Worm (Caenorhabditis elegans): ENCODE measurements around the gene F46B6.4.

F46B6.4 gene

ce11 chrV:9779418-9779817, at the start of gene F46B6.4:
Gene F46B6.4 (minus strand): TSS chrV:9779518.
- TF ChIP-seq nhr-76 (tag; optimal IDR thresholded peaks at IDR 0.05) = no peak
- no peak for TF ChIP-seq elt-1 (tag; optimal IDR thresholded peaks at IDR 0.05; ENCODE audit: borderline replicate concordance, insufficient read depth)
- TF ChIP-seq nhr-12 (tag; optimal IDR thresholded peaks at IDR 0.05) = no peak
- TF ChIP-seq bed-3 (GFP tag; optimal IDR thresholded peaks at IDR 0.05) = no peak
- no peak for TF ChIP-seq lin-32 (GFP tag; optimal IDR thresholded peaks at IDR 0.05)
- no peak for TF ChIP-seq ceh-39 (tag; optimal IDR thresholded peaks at IDR 0.05)
- no peak for TF ChIP-seq mep-1 (tag; optimal IDR thresholded peaks at IDR 0.05)
- no peak for TF ChIP-seq zip-8 (tag; optimal IDR thresholded peaks at IDR 0.05)
- no peak for TF ChIP-seq unc-39 (tag; optimal IDR thresholded peaks at IDR 0.05)
- TF ChIP-seq ceh-43 (GFP tag; optimal IDR thresholded peaks at IDR 0.05) = no peak
- no peak for TF ChIP-seq ham-2 (GFP tag; optimal IDR thresholded peaks at IDR 0.05)
- TF ChIP-seq blmp-1 (tag; optimal IDR thresholded peaks at IDR 0.05) = no peak
- no peak for TF ChIP-seq M03D4.4 (tag; optimal IDR thresholded peaks at IDR 0.05)

- TF ChIP-seq drap-1 (GFP tag; optimal IDR thresholded peaks at IDR 0.05) = no peak
- TF ChIP-seq elt-3 (tag; optimal IDR thresholded peaks at IDR 0.05) = no peak
- TF ChIP-seq tbx-8 (GFP tag; optimal IDR thresholded peaks at IDR 0.05) = no peak
- TF ChIP-seq ceh-39 (tag; optimal IDR thresholded peaks at IDR 0.05) = no peak
- no peak for TF ChIP-seq elt-1 (tag; optimal IDR thresholded peaks at IDR 0.05; ENCODE audit: borderline replicate concordance, insufficient read depth)
- TF ChIP-seq bed-3 (GFP tag; optimal IDR thresholded peaks at IDR 0.05) = no peak
- no peak for TF ChIP-seq ham-2 (GFP tag; optimal IDR thresholded peaks at IDR 0.05)
- no peak for TF ChIP-seq ztf-11 (tag; optimal IDR thresholded peaks at IDR 0.05)
- no peak for TF ChIP-seq mep-1 (tag; optimal IDR thresholded peaks at IDR 0.05)
- TF ChIP-seq cnd-1 (tag; optimal IDR thresholded peaks at IDR 0.05) = no peak
- TF ChIP-seq lin-32 (GFP tag; optimal IDR thresholded peaks at IDR 0.05) = no peak
- no peak for TF ChIP-seq blmp-1 (tag; optimal IDR thresholded peaks at IDR 0.05)
- no peak for TF ChIP-seq lsy-2 (tag; optimal IDR thresholded peaks at IDR 0.05)
Observed at ce11 chrV:9824149-9824548, 44.8 kb upstream of the F46B6.4 start, which contains the start of gene str-2. Gene str-2 (minus strand): TSS chrV:9824249.

- TF ChIP-seq ztf-11 (tag; optimal IDR thresholded peaks at IDR 0.05) (no peak), sem-2 (GFP tag; optimal IDR thresholded peaks at IDR 0.05) (no peak), unc-120 (tag; optimal IDR thresholded peaks at IDR 0.05; ENCODE audit: poor library complexity, severe bottlenecking) (no peak)
Observed at ce11 chrV:9821724-9822123, 42.4 kb upstream of the F46B6.4 start, which contains the start of gene str-193. Gene str-193 (minus strand): TSS chrV:9821824.

ce11 chrV:9816390-9816789, 37.1 kb upstream of the F46B6.4 start, which contains the start of gene sru-31:
Gene sru-31 (plus strand): TSS chrV:9816690.
- TF ChIP-seq elt-3 (tag; optimal IDR thresholded peaks at IDR 0.05) = no peak
- no peak for TF ChIP-seq hlh-1 (tag; optimal IDR thresholded peaks at IDR 0.05)
- TF ChIP-seq sptf-1 (tag; optimal IDR thresholded peaks at IDR 0.05) = no peak
- TF ChIP-seq nhr-28 (tag; optimal IDR thresholded peaks at IDR 0.05) = no peak
- no peak for TF ChIP-seq nhr-76 (tag; optimal IDR thresholded peaks at IDR 0.05)
- no peak for TF ChIP-seq M03D4.4 (tag; optimal IDR thresholded peaks at IDR 0.05)
- no peak for TF ChIP-seq sem-2 (GFP tag; optimal IDR thresholded peaks at IDR 0.05)
- no peak for TF ChIP-seq snpc-4 (tag; optimal IDR thresholded peaks at IDR 0.05)

- TF ChIP-seq bed-3 (GFP tag; optimal IDR thresholded peaks at IDR 0.05) (no peak), lsy-2 (tag; optimal IDR thresholded peaks at IDR 0.05) (no peak), hlh-1 (tag; optimal IDR thresholded peaks at IDR 0.05) (no peak), zip-8 (tag; optimal IDR thresholded peaks at IDR 0.05) (no peak), tbx-8 (GFP tag; optimal IDR thresholded peaks at IDR 0.05) (no peak), nhr-12 (tag; optimal IDR thresholded peaks at IDR 0.05) (no peak), cnd-1 (tag; optimal IDR thresholded peaks at IDR 0.05) (no peak), unc-62 (GFP tag; optimal IDR thresholded peaks at IDR 0.05) (no peak), nhr-28 (tag; optimal IDR thresholded peaks at IDR 0.05) (no peak), mep-1 (tag; optimal IDR thresholded peaks at IDR 0.05) (no peak), M03D4.4 (tag; optimal IDR thresholded peaks at IDR 0.05) (no peak), flh-1 (GFP tag; optimal IDR thresholded peaks at IDR 0.05) (no peak), nhr-76 (tag; optimal IDR thresholded peaks at IDR 0.05) (no peak), ceh-83 (GFP tag; optimal IDR thresholded peaks at IDR 0.05) (no peak), unc-39 (tag; optimal IDR thresholded peaks at IDR 0.05) (no peak), mls-2 (tag; optimal IDR thresholded peaks at IDR 0.05) (no peak), drap-1 (GFP tag; optimal IDR thresholded peaks at IDR 0.05) (no peak), mab-5 (tag; optimal IDR thresholded peaks at IDR 0.05) (no peak), sem-2 (GFP tag; optimal IDR thresholded peaks at IDR 0.05) (no peak), elt-3 (tag; optimal IDR thresholded peaks at IDR 0.05) (no peak)
Observed at ce11 chrV:9813527-9813926, 34.2 kb upstream of the F46B6.4 start, which contains the start of gene sru-30. Gene sru-30 (plus strand): TSS chrV:9813827.

Measured in whole organism, mixed stage, embryonic.